Fruit fly (Drosophila melanogaster) S2 (cell line): Measurements from ENCODE around the gene FarO.

ENCODE experiments used
- CG8478 ChIP-seq: fragments of >200 bp; optimal IDR thresholded peaks from 2 replicates; lab custom pipeline; 2018
- CTCF ChIP-seq, 2 experiments: fragments of >200 bp; optimal IDR thresholded peaks; 2 replicates each; lab custom pipeline; 2018

Gene FarO

dm6 chrX:2212327-2212820 is 8.7 kb upstream of the FarO start:
- TF ChIP-seq CG8478 (lab: Kevin White, UChicago) (no peak), CTCF (optimal IDR thresholded peaks at IDR 0.05; lab: Kevin White, UChicago) (no peak)

dm6 chrX:2208641-2209241 is 5.1 kb upstream of the FarO start:
- TF ChIP-seq CTCF (optimal IDR thresholded peaks at IDR 0.05; lab: Kevin White, UChicago) (no peak), CG8478 (lab: Kevin White, UChicago) (no peak)

- TF ChIP-seq CG8478 (lab: Kevin White, UChicago) (no peak), CTCF (optimal IDR thresholded peaks at IDR 0.05; lab: Kevin White, UChicago) (no peak)
Observed at dm6 chrX:2199303-2199702, 4.4 kb downstream of the FarO start.

dm6 chrX:2198272-2198571 is 5.4 kb downstream of the FarO start:
- TF ChIP-seq CTCF (optimal IDR thresholded peaks at IDR 0.05; lab: Kevin White, UChicago) (no peak), CG8478 (lab: Kevin White, UChicago) (no peak)

- no peak for TF ChIP-seq CG8478 (lab: Kevin White, UChicago)
- TF ChIP-seq CTCF (optimal IDR thresholded peaks at IDR 0.05; lab: Kevin White, UChicago), result no peak
Observed at dm6 chrX:2197414-2198271, 6.0 kb downstream of the FarO start.

- TF ChIP-seq CTCF (optimal IDR thresholded peaks at IDR 0.05; lab: Kevin White, UChicago) (no peak), CG8478 (lab: Kevin White, UChicago) (no peak)
Observed at dm6 chrX:2196086-2196732, 7.5 kb downstream of the FarO start.

DNA sequence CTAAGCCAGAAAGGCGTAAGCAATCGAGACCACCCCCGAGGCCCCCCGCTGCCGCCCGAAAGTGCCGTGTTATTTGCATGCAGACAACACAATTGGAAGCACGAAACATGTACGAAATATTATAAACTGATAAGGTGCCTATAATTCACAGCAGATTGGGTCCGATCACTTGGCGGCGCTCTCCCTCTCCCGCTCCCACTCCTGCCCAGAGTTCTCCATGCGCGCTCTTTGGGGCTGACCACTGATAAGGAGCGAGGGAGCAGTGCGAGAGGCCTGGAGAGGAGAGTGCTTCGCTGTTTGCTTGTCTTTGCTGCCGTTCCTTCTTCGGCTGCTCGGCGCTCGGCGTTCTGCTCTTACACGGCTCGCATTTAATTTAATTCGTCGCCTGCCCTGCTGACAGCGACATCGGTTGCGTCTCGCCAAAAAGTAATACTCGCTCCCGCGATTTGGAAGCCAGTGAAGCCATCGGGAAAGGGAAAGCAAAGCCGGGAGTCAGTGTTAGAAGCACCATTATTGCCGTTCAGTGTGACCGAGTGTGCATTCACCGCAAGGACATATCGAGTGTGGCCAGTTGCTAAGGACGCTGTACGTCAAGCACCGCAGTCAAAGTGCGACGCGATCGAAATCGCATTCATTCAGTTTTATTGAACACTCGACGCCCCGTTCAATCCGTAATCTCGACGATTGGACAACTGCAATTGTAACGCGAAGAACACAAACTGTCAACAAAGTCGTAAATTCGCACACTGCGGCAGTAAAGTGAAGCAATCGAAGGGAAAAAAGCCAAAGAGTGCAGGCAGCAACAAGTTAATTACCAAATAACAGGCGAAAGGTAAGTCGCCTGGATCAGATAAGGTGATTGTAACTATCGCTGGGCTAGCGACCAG is 9.2 kb downstream of the FarO start:
- TF ChIP-seq CTCF (optimal IDR thresholded peaks at IDR 0.05; lab: Kevin White, UChicago) (no peak), CG8478 (lab: Kevin White, UChicago) (no peak)

- no peak for TF ChIP-seq CG8478 (lab: Kevin White, UChicago)
- no peak for TF ChIP-seq CTCF (optimal IDR thresholded peaks at IDR 0.05; lab: Kevin White, UChicago)
Observed at dm6 chrX:2193809-2194207, 9.9 kb downstream of the FarO start, which contains the start of gene CG14053. CG14053 (minus strand) TSS chrX:2193909.

- TF ChIP-seq CTCF (optimal IDR thresholded peaks at IDR 0.05; lab: Kevin White, UChicago), result no peak
- TF ChIP-seq CG8478 (lab: Kevin White, UChicago), result no peak
Observed at dm6 chrX:2193158-2193557, 10.5 kb downstream of the FarO start.

DNA sequence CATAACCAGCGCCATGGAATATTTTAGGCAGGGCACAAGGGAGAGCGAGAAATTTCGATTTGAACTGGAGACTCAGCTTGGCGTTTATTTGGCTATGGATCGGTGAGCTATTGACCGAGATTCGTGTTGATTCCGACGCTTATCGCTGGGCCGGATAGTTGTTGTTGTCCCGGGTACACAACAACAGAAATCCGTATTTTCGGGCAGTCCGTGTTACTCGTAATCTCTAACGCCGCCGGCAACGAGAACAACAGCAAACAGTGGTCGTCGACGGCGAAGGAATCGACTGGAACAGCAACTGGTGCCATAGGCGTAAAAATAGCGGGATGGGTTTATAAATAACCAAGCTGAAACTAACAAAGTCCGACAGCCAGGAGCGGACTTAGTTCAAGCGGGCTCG is 11.8 kb downstream of the FarO start:
- TF ChIP-seq CTCF (optimal IDR thresholded peaks at IDR 0.05; lab: Kevin White, UChicago) (no peak), CG8478 (lab: Kevin White, UChicago) (no peak)

- no peak for TF ChIP-seq CTCF (optimal IDR thresholded peaks at IDR 0.05; lab: Kevin White, UChicago)
- no peak for TF ChIP-seq CG8478 (lab: Kevin White, UChicago)
Observed at dm6 chrX:2188888-2189287, 14.8 kb downstream of the FarO start, which contains the start of gene Mct1. Mct1 (plus strand) TSS chrX:2189188.

- TF ChIP-seq CTCF (optimal IDR thresholded peaks at IDR 0.05; lab: Kevin White, UChicago) (no peak), CG8478 (lab: Kevin White, UChicago) (no peak)
Observed at dm6 chrX:2187520-2187919, 16.1 kb downstream of the FarO start, which contains the start of gene CG3457. CG3457 (plus strand) TSS chrX:2187820.

- TF ChIP-seq CTCF (optimal IDR thresholded peaks at IDR 0.05; lab: Kevin White, UChicago) (no peak), CG8478 (lab: Kevin White, UChicago) (no peak)
Observed at dm6 chrX:2186555-2186954, 17.1 kb downstream of the FarO start, which contains the start of gene CG17777. CG17777 (plus strand) TSS chrX:2186855.

- TF ChIP-seq CG8478 (lab: Kevin White, UChicago), result no peak
- no peak for TF ChIP-seq CTCF (optimal IDR thresholded peaks at IDR 0.05; lab: Kevin White, UChicago)
Observed at dm6 chrX:2184563-2184962, 19.1 kb downstream of the FarO start, which contains the start of the genes Nmd3 and CG17776. Nmd3 (minus strand) TSS chrX:2184668. CG17776 (plus strand) TSS chrX:2184725.
